1 fruit fly cellular context compared by ENCODE assay signal in the genomic region with DNA sequence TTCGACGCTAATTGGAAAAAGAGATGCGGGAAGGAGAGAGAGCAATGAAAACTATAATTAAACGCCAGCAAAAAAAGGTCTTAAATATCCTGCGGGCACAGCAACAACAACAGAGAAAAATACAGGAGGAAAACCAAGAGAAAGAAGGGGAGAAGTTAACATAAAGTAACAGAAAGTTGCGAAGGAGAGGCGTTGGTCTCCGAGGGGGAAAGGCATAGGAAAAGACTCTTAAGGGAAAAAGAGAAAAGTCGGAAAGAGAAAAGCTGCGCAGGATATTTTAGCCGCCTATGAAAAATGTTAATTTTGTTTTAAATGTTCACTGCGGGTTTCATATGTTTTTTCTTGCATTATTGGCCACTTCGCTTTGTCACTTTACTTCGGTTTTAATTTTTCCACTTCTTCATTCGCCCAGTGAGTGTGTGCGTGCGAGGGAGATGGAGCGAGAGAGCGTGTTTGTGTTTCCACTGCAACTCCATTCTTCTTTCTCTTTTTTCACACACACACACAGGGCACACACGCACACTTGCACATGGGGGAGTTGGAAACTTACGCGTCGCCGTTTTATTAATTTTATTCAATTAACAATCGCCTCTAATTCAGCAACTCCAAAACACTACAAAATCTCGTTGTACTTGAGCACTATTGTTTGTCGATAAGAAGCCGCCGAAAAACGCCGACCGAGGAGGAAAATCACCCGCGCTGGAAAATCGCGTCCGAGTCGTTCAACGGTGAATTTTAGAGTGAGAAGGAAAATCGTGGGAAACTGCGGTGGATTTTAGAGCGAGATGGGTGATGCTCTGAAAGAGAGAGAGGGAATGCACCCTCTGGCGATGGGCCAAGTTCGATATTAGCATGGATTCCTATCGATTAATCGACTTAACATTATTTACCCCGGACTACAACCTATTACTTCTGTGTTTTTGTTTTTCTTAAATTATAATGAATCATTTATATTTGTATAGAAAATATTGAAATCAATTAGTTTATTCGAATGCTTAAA.
TF ChIP-seq lines count a peak whose summit lies in the region.

A gene (minus strand): TSS at position 810 of the 1,000 bp plus-strand sequence.

TF ChIP-seq in whole organism, embryonic, 481 proteins besides CTCF, POLR2A, EP300 and RAD21 (continued from another document and continues in another):
- TF ChIP-seq CG12155 (GFP tag; optimal IDR thresholded peaks at IDR 0.05; lab: Kevin White, UChicago) (no peak), bcd (GFP tag; optimal IDR thresholded peaks at IDR 0.05; lab: Kevin White, UChicago) (peak; percentile 2), trem (tag; optimal IDR thresholded peaks at IDR 0.05; lab: Kevin White, UChicago) (no peak), vnd (GFP tag; IDR thresholded peaks at IDR 0.05; lab: Robert Waterston, UW; ENCODE audit: partially characterized antibody) (0 out of 3 replicates have a peak, but pooled peaks have one; percentile 51), Hsf (GFP tag; optimal IDR thresholded peaks at IDR 0.05; lab: Kevin White, UChicago) (no peak), CG17385 (GFP tag; optimal IDR thresholded peaks at IDR 0.05; lab: Kevin White, UChicago) (peak; percentile 73), sqz (GFP tag; optimal IDR thresholded peaks at IDR 0.05; lab: Kevin White, UChicago) (peak; percentile 14), ems (GFP tag; optimal IDR thresholded peaks at IDR 0.05; lab: Kevin White, UChicago) (no peak), Bteb2 (GFP tag; optimal IDR thresholded peaks at IDR 0.05; lab: Kevin White, UChicago) (no peak), otp (GFP tag; IDR thresholded peaks at IDR 0.05; lab: Robert Waterston, UW) (peak; percentile 45; the same call in 1 of the 3 replicates), CG17612 (GFP tag; IDR thresholded peaks at IDR 0.05; lab: Robert Waterston, UW) (no peak), CG4730 (GFP tag; IDR thresholded peaks at IDR 0.05; lab: Robert Waterston, UW) (no peak), zen (tag; optimal IDR thresholded peaks at IDR 0.05; lab: Kevin White, UChicago) (no peak), CG31388 (GFP tag; optimal IDR thresholded peaks at IDR 0.05; lab: Kevin White, UChicago) (no peak), HmgZ (tag; optimal IDR thresholded peaks at IDR 0.05; lab: Kevin White, UChicago) (peak; percentile 58), Atf-2 (GFP tag; optimal IDR thresholded peaks at IDR 0.05; lab: Kevin White, UChicago) (no peak), HLHmδ (GFP tag; optimal IDR thresholded peaks at IDR 0.05; lab: Kevin White, UChicago) (peak; percentile 61), pb (GFP tag; optimal IDR thresholded peaks at IDR 0.05; lab: Kevin White, UChicago) (no peak), Deaf1 (tag; optimal IDR thresholded peaks at IDR 0.05; lab: Kevin White, UChicago) (peak; percentile 55), CG7963 (GFP tag; IDR thresholded peaks at IDR 0.05; lab: Robert Waterston, UW; ENCODE audit: partially characterized antibody) (peak; percentile 54; the same call in 1 of the 3 replicates), CG4617 (GFP tag; optimal IDR thresholded peaks at IDR 0.05; lab: Kevin White, UChicago; ENCODE audit: borderline replicate concordance) (peak; percentile 43), HmgD (GFP tag; optimal IDR thresholded peaks at IDR 0.05; lab: Kevin White, UChicago) (no peak), Nf-YB (GFP tag; optimal IDR thresholded peaks at IDR 0.05; lab: Kevin White, UChicago) (peak; percentile 27), btn (GFP tag; optimal IDR thresholded peaks at IDR 0.05; lab: Kevin White, UChicago) (no peak), CG12219 (GFP tag; optimal IDR thresholded peaks at IDR 0.05; lab: Kevin White, UChicago) (peak; percentile 16), CG17829 (tag; optimal IDR thresholded peaks at IDR 0.05; lab: Kevin White, UChicago) (peak; percentile 12), CG18599 (GFP tag; optimal IDR thresholded peaks at IDR 0.05; lab: Kevin White, UChicago) (peak; percentile 28), dimm (GFP tag; IDR thresholded peaks at IDR 0.05; lab: Robert Waterston, UW) (no peak), jing (GFP tag; optimal IDR thresholded peaks at IDR 0.05; lab: Kevin White, UChicago) (no peak), Awh (GFP tag; IDR thresholded peaks at IDR 0.05; lab: Robert Waterston, UW) (no peak), chinmo (GFP tag; IDR thresholded peaks at IDR 0.05; lab: Robert Waterston, UW; ENCODE audit: partially characterized antibody) (peak; percentile 92), nerfin-2 (GFP tag; IDR thresholded peaks at IDR 0.05; lab: Robert Waterston, UW; ENCODE audit: partially characterized antibody) (peak; percentile 59; the same call in 1 of the 2 replicates), luna (GFP tag; optimal IDR thresholded peaks at IDR 0.05; lab: Kevin White, UChicago) (no peak), Myb (GFP tag; optimal IDR thresholded peaks at IDR 0.05; lab: Kevin White, UChicago) (peak; percentile 20), CG5245 (GFP tag; optimal IDR thresholded peaks at IDR 0.05; lab: Kevin White, UChicago) (no peak), tin (GFP tag; optimal IDR thresholded peaks at IDR 0.05; lab: Kevin White, UChicago) (no peak), kay (GFP tag; optimal IDR thresholded peaks at IDR 0.05; lab: Kevin White, UChicago) (no peak), Nf-YC (tag; optimal IDR thresholded peaks at IDR 0.05; lab: Kevin White, UChicago) (peak; percentile 51), stc (GFP tag; IDR thresholded peaks at IDR 0.05; lab: Robert Waterston, UW) (no peak), CG14710 (tag; optimal IDR thresholded peaks at IDR 0.05; lab: Kevin White, UChicago) (peak; percentile 34), Mes4 (GFP tag; optimal IDR thresholded peaks at IDR 0.05; lab: Kevin White, UChicago) (no peak), Max (GFP tag; optimal IDR thresholded peaks at IDR 0.05; lab: Kevin White, UChicago) (peak; percentile 10), nmo (GFP tag; optimal IDR thresholded peaks at IDR 0.05; lab: Kevin White, UChicago) (peak; percentile 14), vvl (GFP tag; IDR thresholded peaks at IDR 0.05; lab: Robert Waterston, UW) (no peak; the same call in none of the 2 replicates), hth (optimal IDR thresholded peaks at IDR 0.05; lab: Kevin White, UChicago) (no peak), ham (GFP tag; IDR thresholded peaks at IDR 0.05; lab: Robert Waterston, UW) (no peak), tgo (GFP tag; IDR thresholded peaks at IDR 0.05; lab: Robert Waterston, UW) (no peak), dan (GFP tag; IDR thresholded peaks at IDR 0.05; lab: Robert Waterston, UW) (no peak), Oli (tag; optimal IDR thresholded peaks at IDR 0.05; lab: Kevin White, UChicago) (peak; percentile 9), Lhr (GFP tag; optimal IDR thresholded peaks at IDR 0.05; lab: Kevin White, UChicago) (peak; percentile 56), CG7357 (GFP tag; IDR thresholded peaks at IDR 0.05; lab: Robert Waterston, UW) (no peak), tio (GFP tag; optimal IDR thresholded peaks at IDR 0.05; lab: Kevin White, UChicago) (no peak), ERR (GFP tag; optimal IDR thresholded peaks at IDR 0.05; lab: Kevin White, UChicago) (no peak), B-H2 (GFP tag; optimal IDR thresholded peaks at IDR 0.05; lab: Kevin White, UChicago) (peak; percentile 18), Dad (GFP tag; optimal IDR thresholded peaks at IDR 0.05; lab: Kevin White, UChicago) (no peak), Xbp1 (GFP tag; optimal IDR thresholded peaks at IDR 0.05; lab: Kevin White, UChicago) (no peak), CoRest (tag; optimal IDR thresholded peaks at IDR 0.05; lab: Kevin White, UChicago) (no peak), CG3726 (GFP tag; IDR thresholded peaks at IDR 0.05; lab: Robert Waterston, UW) (no peak), CG10565 (GFP tag; optimal IDR thresholded peaks at IDR 0.05; lab: Kevin White, UChicago) (no peak), Hey (tag; optimal IDR thresholded peaks at IDR 0.05; lab: Kevin White, UChicago) (no peak), CG8765 (GFP tag; IDR thresholded peaks at IDR 0.05; lab: Robert Waterston, UW) (no peak), Pdp1 (GFP tag; optimal IDR thresholded peaks at IDR 0.05; lab: Kevin White, UChicago) (no peak), schlank (tag; optimal IDR thresholded peaks at IDR 0.05; lab: Kevin White, UChicago) (no peak), CG18262 (tag; optimal IDR thresholded peaks at IDR 0.05; lab: Kevin White, UChicago) (peak; percentile 3), hbn (GFP tag; IDR thresholded peaks at IDR 0.05; lab: Robert Waterston, UW; ENCODE audit: partially characterized antibody) (no peak; the same call in 1 of the 2 replicates), Ets97D (GFP tag; optimal IDR thresholded peaks at IDR 0.05; lab: Kevin White, UChicago) (peak; percentile 35), CG30403 (GFP tag; optimal IDR thresholded peaks at IDR 0.05; lab: Kevin White, UChicago) (no peak), NFAT (GFP tag; IDR thresholded peaks at IDR 0.05; lab: Robert Waterston, UW) (peak; percentile 49), vfl (GFP tag; optimal IDR thresholded peaks at IDR 0.05; lab: Kevin White, UChicago) (peak; percentile 14), CG11093 (GFP tag; IDR thresholded peaks at IDR 0.05; lab: Robert Waterston, UW) (no peak), CG18764 (GFP tag; optimal IDR thresholded peaks at IDR 0.05; lab: Kevin White, UChicago) (no peak), CG1792 (GFP tag; optimal IDR thresholded peaks at IDR 0.05; lab: Kevin White, UChicago) (no peak), CG3281 (GFP tag; optimal IDR thresholded peaks at IDR 0.05; lab: Kevin White, UChicago) (peak; percentile 22), CG6854 (GFP tag; optimal IDR thresholded peaks at IDR 0.05; lab: Kevin White, UChicago) (no peak), CG18011 (GFP tag; optimal IDR thresholded peaks at IDR 0.05; lab: Kevin White, UChicago) (no peak), ranshi (GFP tag; IDR thresholded peaks at IDR 0.05; lab: Robert Waterston, UW) (no peak), cwo (GFP tag; optimal IDR thresholded peaks at IDR 0.05; lab: Kevin White, UChicago) (no peak), p53 (GFP tag; optimal IDR thresholded peaks at IDR 0.05; lab: Kevin White, UChicago) (no peak), seq (GFP tag; IDR thresholded peaks at IDR 0.05; lab: Robert Waterston, UW) (peak; percentile 42; the same call in 1 of the 2 replicates), CG43689 (GFP tag; IDR thresholded peaks at IDR 0.05; lab: Robert Waterston, UW) (no peak), her (GFP tag; optimal IDR thresholded peaks at IDR 0.05; lab: Kevin White, UChicago) (no peak), Sry-β (GFP tag; optimal IDR thresholded peaks at IDR 0.05; lab: Kevin White, UChicago) (no peak), fd96Cb (tag; optimal IDR thresholded peaks at IDR 0.05; lab: Kevin White, UChicago) (no peak), CG10147 (GFP tag; optimal IDR thresholded peaks at IDR 0.05; lab: Kevin White, UChicago) (no peak), E2f1 (GFP tag; IDR thresholded peaks at IDR 0.05; lab: Robert Waterston, UW) (no peak; the same call in 1 of the 2 replicates), CG3163 (GFP tag; optimal IDR thresholded peaks at IDR 0.05; lab: Kevin White, UChicago) (peak; percentile 85), CG6683 (GFP tag; optimal IDR thresholded peaks at IDR 0.05; lab: Kevin White, UChicago) (no peak), CG6765 (GFP tag; optimal IDR thresholded peaks at IDR 0.05; lab: Kevin White, UChicago) (no peak), gcm (GFP tag; optimal IDR thresholded peaks at IDR 0.05; lab: Kevin White, UChicago) (peak; percentile 6), kah (GFP tag; optimal IDR thresholded peaks at IDR 0.05; lab: Kevin White, UChicago) (peak; percentile 42), sc (optimal IDR thresholded peaks at IDR 0.05; lab: Kevin White, UChicago) (no peak), sc (GFP tag; optimal IDR thresholded peaks at IDR 0.05; lab: Kevin White, UChicago) (no peak), CG11695 (GFP tag; IDR thresholded peaks at IDR 0.05; lab: Robert Waterston, UW) (no peak), HHEX (GFP tag; optimal IDR thresholded peaks at IDR 0.05; lab: Kevin White, UChicago) (no peak), disco-r (GFP tag; optimal IDR thresholded peaks at IDR 0.05; lab: Kevin White, UChicago) (no peak), cato (GFP tag; optimal IDR thresholded peaks at IDR 0.05; lab: Kevin White, UChicago; ENCODE audit: borderline replicate concordance) (no peak), CG16779 (GFP tag; IDR thresholded peaks at IDR 0.05; lab: Robert Waterston, UW) (0 out of 2 replicates have a peak, but pooled peaks have one; percentile 32), CG2199 (GFP tag; IDR thresholded peaks at IDR 0.05; lab: Robert Waterston, UW) (peak; percentile 76; the same call in 2 of the 3 replicates), Rx (GFP tag; IDR thresholded peaks at IDR 0.05; lab: Robert Waterston, UW) (no peak), mirr (GFP tag; optimal IDR thresholded peaks at IDR 0.05; lab: Kevin White, UChicago) (peak; percentile 37), CG1529 (GFP tag; optimal IDR thresholded peaks at IDR 0.05; lab: Kevin White, UChicago) (no peak), CG8944 (GFP tag; optimal IDR thresholded peaks at IDR 0.05; lab: Kevin White, UChicago) (no peak), Sox102F (GFP tag; optimal IDR thresholded peaks at IDR 0.05; lab: Kevin White, UChicago) (no peak), abd-A (tag; optimal IDR thresholded peaks at IDR 0.05; lab: Kevin White, UChicago) (peak; percentile 59), pzg (GFP tag; optimal IDR thresholded peaks at IDR 0.05; lab: Kevin White, UChicago) (peak; percentile 66), sug (tag; optimal IDR thresholded peaks at IDR 0.05; lab: Kevin White, UChicago) (peak; percentile 34), CG8924 (tag; optimal IDR thresholded peaks at IDR 0.05; lab: Kevin White, UChicago) (peak; percentile 83), Dfd (GFP tag; optimal IDR thresholded peaks at IDR 0.05; lab: Kevin White, UChicago) (no peak), sisA (GFP tag; IDR thresholded peaks at IDR 0.05; lab: Robert Waterston, UW) (no peak), Ada2b (GFP tag; IDR thresholded peaks at IDR 0.05; lab: Robert Waterston, UW) (no peak), CG13424 (tag; optimal IDR thresholded peaks at IDR 0.05; lab: Kevin White, UChicago) (no peak), CG10267 (tag; optimal IDR thresholded peaks at IDR 0.05; lab: Kevin White, UChicago) (no peak), PHDP (tag; optimal IDR thresholded peaks at IDR 0.05; lab: Kevin White, UChicago) (peak; percentile 38), CG12769 (tag; optimal IDR thresholded peaks at IDR 0.05; lab: Kevin White, UChicago) (peak; percentile 33), tup (GFP tag; optimal IDR thresholded peaks at IDR 0.05; lab: Kevin White, UChicago) (no peak), jumu (GFP tag; optimal IDR thresholded peaks at IDR 0.05; lab: Kevin White, UChicago) (no peak), CG9437 (GFP tag; optimal IDR thresholded peaks at IDR 0.05; lab: Kevin White, UChicago) (no peak), CG1602 (GFP tag; optimal IDR thresholded peaks at IDR 0.05; lab: Kevin White, UChicago) (no peak), Nf-YA (GFP tag; IDR thresholded peaks at IDR 0.05; lab: Robert Waterston, UW) (no peak), Hr39 (optimal IDR thresholded peaks at IDR 0.05; lab: Kevin White, UChicago) (no peak), az2 (GFP tag; optimal IDR thresholded peaks at IDR 0.05; lab: Kevin White, UChicago) (no peak), Ssrp (tag; optimal IDR thresholded peaks at IDR 0.05; lab: Kevin White, UChicago) (no peak)
